Worm (Caenorhabditis elegans) whole organism, young adult: ENCODE measurements around the gene nhr-188.

ENCODE experiments used
- B0019.2 ChIP-seq: fragments of 200-800 bp; sonication (Bioruptor generic); conservative IDR thresholded peaks from 2 replicates; pipeline ENCODE4 v1.3.6; 2022; ENCODE audit warnings: missing genetic modification reagents, missing genetic modification characterization, missing compliant biosample characterization
- B0261.1 ChIP-seq: sonication (generic microtip); optimal IDR thresholded peaks from 2 replicates; lab custom pipeline; 2016; ENCODE audit warnings: mild to moderate bottlenecking, missing genetic modification characterization, moderate library complexity, missing compliant biosample characterization
- B0336.3 ChIP-seq: fragments of 200-800 bp; sonication (Bioruptor generic); IDR thresholded peaks from 2 replicates; pipeline ENCODE4 v1.3.6; 2022; ENCODE audit warnings: missing genetic modification characterization, missing compliant biosample characterization
- F22D6.2 ChIP-seq: sonication (generic microtip); optimal IDR thresholded peaks from 2 replicates; lab custom pipeline; 2016; ENCODE audit warnings: mild to moderate bottlenecking, missing genetic modification characterization, missing compliant biosample characterization
- F33H1.4 ChIP-seq: fragments of 200-800 bp; sonication (Bioruptor generic); IDR thresholded peaks from 2 replicates; pipeline ENCODE4 v1.3.6; 2022; ENCODE audit warnings: missing genetic modification reagents, missing genetic modification characterization, missing compliant biosample characterization
- F55B11.4 ChIP-seq: sonication (generic microtip); optimal IDR thresholded peaks from 2 replicates; lab custom pipeline; 2016; ENCODE audit warnings: missing compliant biosample characterization, missing genetic modification characterization, borderline replicate concordance; ENCODE audit not compliant: insufficient read depth
- F57A8.1 ChIP-seq: fragments of 200-800 bp; sonication (Bioruptor generic); optimal IDR thresholded peaks from 2 replicates; lab custom pipeline; 2018; ENCODE audit warnings: mild to moderate bottlenecking, missing genetic modification characterization, moderate library complexity, missing compliant biosample characterization
- F57C9.4 ChIP-seq: sonication (generic microtip); optimal IDR thresholded peaks from 2 replicates; lab custom pipeline; 2017; ENCODE audit warnings: mild to moderate bottlenecking, missing genetic modification characterization, missing compliant biosample characterization
- T07F8.4 ChIP-seq: sonication (generic microtip); optimal IDR thresholded peaks from 2 replicates; lab custom pipeline; 2016; ENCODE audit warnings: mild to moderate bottlenecking, missing genetic modification characterization, moderate library complexity, missing compliant biosample characterization
- T26A5.8 ChIP-seq: sonication (generic microtip); optimal IDR thresholded peaks from 2 replicates; lab custom pipeline; 2016; ENCODE audit warnings: missing genetic modification characterization, missing compliant biosample characterization
- Y53F4B.3 ChIP-seq: fragments of 200-800 bp; sonication (Bioruptor generic); IDR thresholded peaks from 2 replicates; pipeline ENCODE4 v1.3.6; 2022; ENCODE audit warnings: missing genetic modification reagents, missing genetic modification characterization, missing compliant biosample characterization
- bed-2 ChIP-seq: fragments of 200-800 bp; sonication (Bioruptor generic); IDR thresholded peaks from 2 replicates; pipeline ENCODE4 v1.3.6; 2022; ENCODE audit warnings: missing genetic modification reagents, missing genetic modification characterization, missing compliant biosample characterization
- ceh-27 ChIP-seq: fragments of 200-800 bp; sonication (Bioruptor generic); optimal IDR thresholded peaks from 2 replicates; lab custom pipeline; 2018; ENCODE audit warnings: mild to moderate bottlenecking, missing genetic modification characterization, moderate library complexity, missing compliant biosample characterization
- ceh-58 ChIP-seq: fragments of 200-800 bp; sonication (Bioruptor generic); IDR thresholded peaks from 2 replicates; pipeline ENCODE4 v1.3.6; 2022; ENCODE audit warnings: missing genetic modification characterization, missing compliant biosample characterization
- chd-7 ChIP-seq: sonication (generic microtip); optimal IDR thresholded peaks from 2 replicates; lab custom pipeline; 2016; ENCODE audit warnings: mild to moderate bottlenecking, missing genetic modification characterization, moderate library complexity, missing compliant biosample characterization
- dox-1 ChIP-seq: fragments of 200-800 bp; sonication (Bioruptor generic); IDR thresholded peaks from 2 replicates; pipeline ENCODE4 v1.3.6; 2022; ENCODE audit warnings: missing genetic modification reagents, missing genetic modification characterization, missing compliant biosample characterization
- dpff-1 ChIP-seq: sonication (generic microtip); optimal IDR thresholded peaks from 2 replicates; lab custom pipeline; 2017; ENCODE audit warnings: mild to moderate bottlenecking, missing genetic modification characterization, missing compliant biosample characterization
- egrh-3 ChIP-seq: fragments of 200-800 bp; sonication (Bioruptor generic); IDR thresholded peaks from 2 replicates; pipeline ENCODE4 v1.3.6; 2022; ENCODE audit warnings: missing genetic modification reagents, missing genetic modification characterization, missing compliant biosample characterization
- ekl-4 ChIP-seq: fragments of 200-800 bp; sonication (Bioruptor generic); IDR thresholded peaks from 2 replicates; pipeline ENCODE4 v1.3.6; 2022; ENCODE audit warnings: missing genetic modification reagents, missing genetic modification characterization, missing compliant biosample characterization
- hlh-26 ChIP-seq: fragments of 200-800 bp; sonication (Bioruptor generic); conservative IDR thresholded peaks from 2 replicates; pipeline ENCODE4 v1.3.6; 2022; ENCODE audit warnings: missing genetic modification reagents, missing genetic modification characterization, missing compliant biosample characterization
- hmg-1.2 ChIP-seq: fragments of 200-800 bp; sonication (Bioruptor generic); IDR thresholded peaks from 2 replicates; pipeline ENCODE4 v1.3.6; 2022; ENCODE audit warnings: missing genetic modification reagents, missing genetic modification characterization, missing compliant biosample characterization
- lag-1 ChIP-seq: fragments of 200-800 bp; sonication (Bioruptor generic); IDR thresholded peaks from 2 replicates; pipeline ENCODE4 v1.3.6; 2022; ENCODE audit warnings: missing genetic modification reagents, missing genetic modification characterization, missing compliant biosample characterization
- let-526 ChIP-seq: fragments of 200-800 bp; sonication (Bioruptor generic); IDR thresholded peaks from 2 replicates; pipeline ENCODE4 v1.3.6; 2022; ENCODE audit warnings: missing genetic modification reagents, missing genetic modification characterization, missing compliant biosample characterization
- lsl-1 ChIP-seq: fragments of 200-800 bp; sonication (Bioruptor generic); optimal IDR thresholded peaks from 2 replicates; lab custom pipeline; 2018; ENCODE audit warnings: mild to moderate bottlenecking, missing genetic modification characterization, moderate library complexity, missing compliant biosample characterization
- lsy-27 ChIP-seq: sonication (generic microtip); optimal IDR thresholded peaks from 2 replicates; lab custom pipeline; 2017; ENCODE audit warnings: missing genetic modification characterization, mild to moderate bottlenecking, missing compliant biosample characterization, antibody characterized with exemption, missing genotype, borderline replicate concordance; ENCODE audit not compliant: insufficient read depth
- mxl-1 ChIP-seq: sonication (generic microtip); optimal IDR thresholded peaks from 2 replicates; lab custom pipeline; 2016; ENCODE audit warnings: missing genetic modification characterization, missing compliant biosample characterization
- nfya-2 ChIP-seq: fragments of 200-800 bp; sonication (Bioruptor generic); IDR thresholded peaks from 2 replicates; pipeline ENCODE4 v1.3.6; 2022; ENCODE audit warnings: missing genetic modification reagents, missing genetic modification characterization, missing compliant biosample characterization
- nhr-120 ChIP-seq: fragments of 200-800 bp; sonication (Bioruptor generic); IDR thresholded peaks from 2 replicates; pipeline ENCODE4 v1.3.6; 2022; ENCODE audit warnings: missing genetic modification characterization, missing compliant biosample characterization
- nhr-179 ChIP-seq: sonication (generic microtip); optimal IDR thresholded peaks from 2 replicates; lab custom pipeline; 2016; ENCODE audit warnings: mild to moderate bottlenecking, missing genetic modification characterization, missing compliant biosample characterization
- pha-4 ChIP-seq: fragments of 150-350 bp; sonication (generic microtip); optimal IDR thresholded peaks from 2 replicates; lab custom pipeline; 2014; ENCODE audit warnings: missing biosample characterization, missing genetic modification reagents, missing genetic modification characterization
- rec-8 ChIP-seq, 2 experiments: sonication (generic microtip); optimal IDR thresholded peaks; 2 replicates each; lab custom pipeline; 2016; ENCODE audit warnings: mild to moderate bottlenecking in 2 of 2, missing genetic modification characterization in 2 of 2, missing genetic modification reagents in 2 of 2, missing genotype in 2 of 2, missing biosample characterization in 1 of 2, missing compliant biosample characterization in 1 of 2, moderate library complexity in 1 of 2
- rpc-1 ChIP-seq, 2 experiments: fragments of 150-350 bp in 1 of 2; sonication (generic microtip) in 1 of 2; optimal IDR thresholded peaks; 2 replicates each; lab custom pipeline; 2014 to 2018; ENCODE audit warnings: missing biosample characterization in 1 of 2, missing genetic modification characterization in 1 of 2, missing genetic modification reagents in 1 of 2, missing genotype in 1 of 2
- sdz-38 ChIP-seq: sonication (generic microtip); optimal IDR thresholded peaks from 2 replicates; lab custom pipeline; 2016; ENCODE audit warnings: missing genotype, missing genetic modification characterization, missing compliant biosample characterization
- sea-2 ChIP-seq: fragments of 200-800 bp; sonication (Bioruptor generic); IDR thresholded peaks from 2 replicates; pipeline ENCODE4 v1.3.6; 2022; ENCODE audit warnings: missing genetic modification characterization, missing compliant biosample characterization
- snpc-1.3 ChIP-seq: sonication (generic microtip); optimal IDR thresholded peaks from 2 replicates; lab custom pipeline; 2017; ENCODE audit warnings: missing genetic modification characterization, mild to moderate bottlenecking, missing compliant biosample characterization, antibody characterized with exemption, moderate library complexity, missing genotype, missing genetic modification reagents; ENCODE audit not compliant: insufficient read depth
- unc-62 ChIP-seq: fragments of 150-350 bp; optimal IDR thresholded peaks from 2 replicates; lab custom pipeline; 2014; ENCODE audit warnings: missing biosample characterization, missing genetic modification reagents, missing genetic modification characterization
- zim-3 ChIP-seq: sonication (generic microtip); optimal IDR thresholded peaks from 2 replicates; lab custom pipeline; 2017; ENCODE audit warnings: mild to moderate bottlenecking, missing genetic modification characterization, moderate library complexity, missing compliant biosample characterization
- ztf-25 ChIP-seq: fragments of 200-800 bp; sonication (Bioruptor generic); IDR thresholded peaks from 2 replicates; pipeline ENCODE4 v1.3.6; 2022; ENCODE audit warnings: missing genetic modification reagents, missing genetic modification characterization, missing compliant biosample characterization
- ztf-26 ChIP-seq: sonication (generic microtip); optimal IDR thresholded peaks from 2 replicates; lab custom pipeline; 2017; ENCODE audit warnings: missing genetic modification characterization, missing compliant biosample characterization
- ztf-3 ChIP-seq: fragments of 200-800 bp; sonication (Bioruptor generic); optimal IDR thresholded peaks from 2 replicates; lab custom pipeline; 2018; ENCODE audit warnings: mild to moderate bottlenecking, missing genetic modification characterization, missing compliant biosample characterization
- ztf-6 ChIP-seq: fragments of 200-800 bp; sonication (Bioruptor generic); IDR thresholded peaks from 2 replicates; pipeline ENCODE4 v1.3.6; 2022; ENCODE audit warnings: missing genetic modification reagents, missing genetic modification characterization, missing compliant biosample characterization

Gene nhr-188

ce11 chrV:3878223-3878622 is 20.6 kb upstream of the nhr-188 start, which contains the start of gene nhr-159:
nhr-159 (minus strand) TSS chrV:3878323.
- no peak for TF ChIP-seq T26A5.8 (tag; lab: Kevin White, UChicago)
- TF ChIP-seq zim-3 (tag; lab: Kevin White, UChicago) = no peak
- TF ChIP-seq, all 124 proteins: peak for 0

- TF ChIP-seq B0261.1 (tag; lab: Kevin White, UChicago) = no peak
- no peak for TF ChIP-seq F33H1.4 (GFP tag; lab: Robert Waterston, UW)
- TF ChIP-seq chd-7 (tag; lab: Kevin White, UChicago) = no peak
- TF ChIP-seq Y53F4B.3 = no peak
- no peak for TF ChIP-seq lsl-1 (GFP tag; lab: Kevin White, UChicago)
- no peak for TF ChIP-seq dpff-1 (tag; lab: Kevin White, UChicago)
- no peak for TF ChIP-seq T07F8.4
- TF ChIP-seq ceh-27 (GFP tag; lab: Kevin White, UChicago) = no peak
- TF ChIP-seq hlh-26 (GFP tag; lab: Robert Waterston, UW) = no peak
- no peak for TF ChIP-seq bed-2 (GFP tag; lab: Robert Waterston, UW)
- TF ChIP-seq ceh-58 (GFP tag; lab: Robert Waterston, UW) = no peak
- no peak for TF ChIP-seq snpc-1.3 (tag; lab: Kevin White, UChicago)
- TF ChIP-seq nfya-2 (GFP tag; lab: Robert Waterston, UW) = no peak
- no peak for TF ChIP-seq nhr-120 (GFP tag; lab: Robert Waterston, UW)
Measured at ce11 chrV:3877242-3877641, 19.6 kb upstream of the nhr-188 start.

ce11 chrV:3874102-3874744 is 16.6 kb upstream of the nhr-188 start, which contains the start of gene nhr-158:
nhr-158 (minus strand) TSS chrV:3874152.
- no peak for TF ChIP-seq lsy-27 (tag; lab: Kevin White, UChicago)
- TF ChIP-seq F22D6.2 (tag; lab: Kevin White, UChicago) = no peak
- no peak for TF ChIP-seq pha-4

ce11 chrV:3870359-3870758 is 12.7 kb upstream of the nhr-188 start:
- TF ChIP-seq F57C9.4 (tag; lab: Kevin White, UChicago) = no peak
- TF ChIP-seq B0261.1 (tag; lab: Kevin White, UChicago) = no peak
- no peak for TF ChIP-seq B0336.3 (GFP tag; lab: Robert Waterston, UW)
- no peak for TF ChIP-seq ekl-4 (GFP tag; lab: Robert Waterston, UW)
- TF ChIP-seq rpc-1 (optimal IDR thresholded peaks at IDR 0.05; lab: Kevin White, UChicago) = no peak
- no peak for TF ChIP-seq rpc-1 (tag; optimal IDR thresholded peaks at IDR 0.05; lab: Kevin White, UChicago)
- no peak for TF ChIP-seq B0019.2 (GFP tag; lab: Robert Waterston, UW)
- TF ChIP-seq let-526 = no peak
- no peak for TF ChIP-seq F33H1.4 (GFP tag; lab: Robert Waterston, UW)
- TF ChIP-seq lsl-1 (GFP tag; lab: Kevin White, UChicago) = no peak
- TF ChIP-seq egrh-3 (GFP tag; lab: Robert Waterston, UW) = no peak
- TF ChIP-seq chd-7 (tag; lab: Kevin White, UChicago) = no peak
- TF ChIP-seq lag-1 = no peak
- no peak for TF ChIP-seq nhr-179 (tag; lab: Kevin White, UChicago)
- TF ChIP-seq nfya-2 (GFP tag; lab: Robert Waterston, UW) = no peak
- TF ChIP-seq F55B11.4 (tag; lab: Kevin White, UChicago) = no peak
- TF ChIP-seq ztf-25 (GFP tag; lab: Robert Waterston, UW) = no peak

- TF ChIP-seq rec-8 (tag; optimal IDR thresholded peaks at IDR 0.05; lab: Kevin White, UChicago) = no peak
- no peak for TF ChIP-seq dox-1 (GFP tag; lab: Robert Waterston, UW)
- TF ChIP-seq sea-2 (GFP tag; lab: Robert Waterston, UW) = no peak
- TF ChIP-seq sdz-38 = no peak
- TF ChIP-seq F33H1.4 (GFP tag; lab: Robert Waterston, UW) = no peak
- TF ChIP-seq ztf-3 = no peak
- no peak for TF ChIP-seq ztf-6 (GFP tag; lab: Robert Waterston, UW)
- TF ChIP-seq F57A8.1 (GFP tag; lab: Kevin White, UChicago) = no peak
- no peak for TF ChIP-seq mxl-1 (tag; lab: Kevin White, UChicago)
- no peak for TF ChIP-seq ztf-26
- TF ChIP-seq unc-62 (GFP tag; lab: Kevin White, UChicago) = no peak
- TF ChIP-seq hmg-1.2 (GFP tag; lab: Robert Waterston, UW) = no peak
Measured at ce11 chrV:3868905-3869304, 11.2 kb upstream of the nhr-188 start, which contains the start of gene nhr-157. nhr-157 (minus strand) TSS chrV:3869005.
